Fruit fly (Drosophila melanogaster) whole organism, embryonic: ENCODE results near the gene CG31076.

Source experiments
- Bdp1 ChIP-seq: fragments of 200-800 bp; sonication (Bioruptor generic); optimal IDR thresholded peaks from 3 replicates; lab custom pipeline; 2016; ENCODE audit warnings: missing biosample characterization, missing genetic modification characterization
- CG10274 ChIP-seq: fragments of 200-800 bp; sonication (Bioruptor generic); optimal IDR thresholded peaks from 3 replicates; lab custom pipeline; 2017; ENCODE audit warnings: missing biosample characterization, mild to moderate bottlenecking, missing genetic modification characterization
- CG12104 ChIP-seq: fragments of 200-800 bp; sonication (Bioruptor generic); optimal IDR thresholded peaks from 3 replicates; lab custom pipeline; 2016; ENCODE audit warnings: missing biosample characterization, missing genetic modification characterization
- CG15696 ChIP-seq: fragments of 200-800 bp; sonication (Bioruptor generic); optimal IDR thresholded peaks from 2 replicates; lab custom pipeline; 2019; ENCODE audit warnings: missing biosample characterization, mild to moderate bottlenecking, missing genetic modification characterization, moderate library complexity
- CG16863 ChIP-seq: fragments of 200-800 bp; sonication (Bioruptor generic); optimal IDR thresholded peaks from 3 replicates; lab custom pipeline; 2016; ENCODE audit warnings: missing biosample characterization, missing genetic modification characterization
- CG17328 ChIP-seq: fragments of 200-800 bp; sonication (Bioruptor generic); IDR thresholded peaks from 2 replicates; pipeline ENCODE4 v1.3.6; 2022; ENCODE audit warnings: missing biosample characterization, missing genetic modification characterization
- CG17359 ChIP-seq: fragments of 200-800 bp; sonication (Bioruptor generic); optimal IDR thresholded peaks from 3 replicates; lab custom pipeline; 2018; ENCODE audit warnings: missing biosample characterization, mild to moderate bottlenecking, missing genetic modification characterization, moderate library complexity
- CG18011 ChIP-seq: fragments of 200-800 bp; sonication (Bioruptor generic); optimal IDR thresholded peaks from 2 replicates; lab custom pipeline; 2017; ENCODE audit warnings: missing biosample characterization, missing genetic modification characterization, mild to moderate bottlenecking, moderate library complexity, missing genotype
- CG18619 ChIP-seq: fragments of 200-800 bp; sonication (Bioruptor generic); optimal IDR thresholded peaks from 3 replicates; lab custom pipeline; 2017; ENCODE audit warnings: missing biosample characterization, mild to moderate bottlenecking, missing genetic modification characterization
- CG2202 ChIP-seq: fragments of 200-800 bp; sonication (Bioruptor generic); optimal IDR thresholded peaks from 2 replicates; lab custom pipeline; 2018; ENCODE audit warnings: missing biosample characterization, mild to moderate bottlenecking, missing genetic modification characterization
- CG3995 ChIP-seq: fragments of 200-800 bp; sonication (Bioruptor generic); optimal IDR thresholded peaks from 3 replicates; lab custom pipeline; 2016; ENCODE audit warnings: missing biosample characterization, missing genetic modification characterization
- CG4730 ChIP-seq: fragments of 200-800 bp; sonication (Bioruptor generic); IDR thresholded peaks from 2 replicates; pipeline ENCODE4 v1.3.6; 2022; ENCODE audit warnings: missing biosample characterization, missing genetic modification characterization
- CG6854 ChIP-seq: fragments of 200-800 bp; sonication (Bioruptor generic); optimal IDR thresholded peaks from 3 replicates; lab custom pipeline; 2017; ENCODE audit warnings: missing biosample characterization, mild to moderate bottlenecking, missing genetic modification characterization
- CG7928 ChIP-seq: fragments of 200-800 bp; sonication (Bioruptor generic); optimal IDR thresholded peaks from 2 replicates; lab custom pipeline; 2017; ENCODE audit warnings: missing biosample characterization, mild to moderate bottlenecking, missing genetic modification characterization
- Camta ChIP-seq: fragments of 200-800 bp; sonication (Bioruptor generic); optimal IDR thresholded peaks from 2 replicates; lab custom pipeline; 2016; ENCODE audit warnings: missing biosample characterization, missing genetic modification characterization
- D19B ChIP-seq: fragments of 200-800 bp; sonication (Bioruptor generic); optimal IDR thresholded peaks from 2 replicates; lab custom pipeline; 2017; ENCODE audit warnings: missing biosample characterization, mild to moderate bottlenecking, missing genetic modification characterization
- Eip74EF ChIP-seq, 2 experiments: fragments of 200-800 bp in 1 of 2; fragments of >200 bp in 1 of 2; sonication (Bioruptor generic) in 1 of 2; optimal IDR thresholded peaks; 2 replicates each; lab custom pipeline; 2017 to 2019; ENCODE audit warnings: missing biosample characterization in 2 of 2, missing genetic modification characterization in 2 of 2, mild to moderate bottlenecking in 1 of 2, moderate library complexity in 1 of 2
- Gsc ChIP-seq: fragments of 200-800 bp; sonication (Bioruptor generic); IDR thresholded peaks from 2 replicates; pipeline ENCODE4 v1.3.6; 2022; ENCODE audit warnings: missing biosample characterization, missing genetic modification characterization
- Hr3 ChIP-seq: fragments of 200-800 bp; sonication (Bioruptor generic); optimal IDR thresholded peaks from 3 replicates; lab custom pipeline; 2016; ENCODE audit warnings: missing biosample characterization, missing genetic modification characterization
- Lim3 ChIP-seq: fragments of 200-800 bp; sonication (Bioruptor generic); IDR thresholded peaks from 2 replicates; pipeline ENCODE4 v1.3.6; 2022; ENCODE audit warnings: missing biosample characterization, missing genetic modification characterization
- Lpt ChIP-seq: fragments of >200 bp; optimal IDR thresholded peaks from 2 replicates; lab custom pipeline; 2018; ENCODE audit warnings: missing biosample characterization, missing genetic modification characterization
- Med ChIP-seq: fragments of 200-800 bp; sonication (Bioruptor generic); peaks from one replicate; lab custom pipeline; 2016; ENCODE audit warnings: missing biosample characterization, missing genetic modification characterization, mild to moderate bottlenecking, inconsistent platforms, moderate library complexity
- Opbp ChIP-seq: fragments of 200-800 bp; sonication (Bioruptor generic); IDR thresholded peaks from 3 replicates; pipeline ENCODE4 v1.3.6; 2022; ENCODE audit warnings: missing biosample characterization, missing genetic modification characterization; ENCODE audit not compliant: partially characterized antibody
- Optix ChIP-seq: fragments of 200-800 bp; sonication (Bioruptor generic); IDR thresholded peaks from 3 replicates; pipeline ENCODE4 v1.3.6; 2022; ENCODE audit warnings: missing biosample characterization, missing genetic modification characterization
- Rfx ChIP-seq: fragments of 200-800 bp; sonication (Bioruptor generic); IDR thresholded peaks from 2 replicates; pipeline ENCODE4 v1.3.6; 2022; ENCODE audit warnings: missing biosample characterization, missing genetic modification characterization
- Side ChIP-seq: fragments of 200-800 bp; sonication (Bioruptor generic); optimal IDR thresholded peaks from 2 replicates; lab custom pipeline; 2016; ENCODE audit warnings: missing biosample characterization, missing genetic modification characterization
- Ssrp ChIP-seq: fragments of 200-800 bp; sonication (Bioruptor generic); optimal IDR thresholded peaks from 2 replicates; lab custom pipeline; 2018; ENCODE audit warnings: missing biosample characterization, mild to moderate bottlenecking, missing genetic modification characterization, moderate library complexity
- ac ChIP-seq: fragments of 200-800 bp; sonication (Bioruptor generic); optimal IDR thresholded peaks from 3 replicates; lab custom pipeline; 2017; ENCODE audit warnings: missing biosample characterization, mild to moderate bottlenecking, missing genetic modification characterization
- al ChIP-seq: fragments of 200-800 bp; sonication (Bioruptor generic); IDR thresholded peaks from 2 replicates; pipeline ENCODE4 v1.3.6; 2022; ENCODE audit warnings: missing biosample characterization, missing genetic modification characterization
- cato ChIP-seq: fragments of 200-800 bp; sonication (Bioruptor generic); optimal IDR thresholded peaks from 2 replicates; lab custom pipeline; 2016; ENCODE audit warnings: missing biosample characterization, missing genetic modification characterization, borderline replicate concordance
- ems ChIP-seq: fragments of 200-800 bp; sonication (Bioruptor generic); optimal IDR thresholded peaks from 3 replicates; lab custom pipeline; 2016; ENCODE audit warnings: missing biosample characterization, missing genetic modification characterization
- fd64A ChIP-seq: fragments of 200-800 bp; sonication (Bioruptor generic); optimal IDR thresholded peaks from 3 replicates; lab custom pipeline; 2018; ENCODE audit warnings: missing biosample characterization, mild to moderate bottlenecking, missing genetic modification characterization
- fd96Cb ChIP-seq: fragments of 200-800 bp; sonication (Bioruptor generic); optimal IDR thresholded peaks from 2 replicates; lab custom pipeline; 2018; ENCODE audit warnings: missing biosample characterization, mild to moderate bottlenecking, missing genetic modification characterization, moderate library complexity
- gfzf ChIP-seq: fragments of 200-800 bp; sonication (Bioruptor generic); optimal IDR thresholded peaks from 2 replicates; lab custom pipeline; 2016; ENCODE audit warnings: missing biosample characterization, mild to moderate bottlenecking, missing genetic modification characterization, moderate library complexity
- gt ChIP-seq: fragments of 200-800 bp; sonication (Bioruptor generic); IDR thresholded peaks from 2 replicates; pipeline ENCODE4 v1.3.6; 2022; ENCODE audit warnings: missing biosample characterization, missing genetic modification characterization
- hbn ChIP-seq: fragments of 200-800 bp; sonication (Bioruptor generic); IDR thresholded peaks from 2 replicates; pipeline ENCODE4 v1.3.6; 2022; ENCODE audit warnings: missing biosample characterization, missing genetic modification characterization; ENCODE audit not compliant: partially characterized antibody
- insv ChIP-seq, 2 experiments: fragments of 200-800 bp; sonication (Bioruptor generic); optimal IDR thresholded peaks; 3 replicates each; lab custom pipeline; 2016 to 2018; ENCODE audit warnings: missing biosample characterization in 2 of 2, missing genetic modification characterization in 2 of 2
- jing ChIP-seq: fragments of 200-800 bp; sonication (Bioruptor generic); optimal IDR thresholded peaks from 2 replicates; lab custom pipeline; 2018; ENCODE audit warnings: missing biosample characterization, mild to moderate bottlenecking, missing genetic modification characterization
- klu ChIP-seq: fragments of 200-800 bp; sonication (Bioruptor generic); IDR thresholded peaks from 2 replicates; pipeline ENCODE4 v1.3.6; 2022; ENCODE audit warnings: missing biosample characterization, missing genetic modification characterization
- lilli ChIP-seq: fragments of 200-800 bp; sonication (Bioruptor generic); optimal IDR thresholded peaks from 3 replicates; lab custom pipeline; 2016; ENCODE audit warnings: missing biosample characterization, missing genetic modification characterization
- mam ChIP-seq: fragments of 200-800 bp; sonication (Bioruptor generic); optimal IDR thresholded peaks from 3 replicates; lab custom pipeline; 2016; ENCODE audit warnings: missing biosample characterization, missing genetic modification characterization
- p53 ChIP-seq: fragments of 200-800 bp; sonication (Bioruptor generic); optimal IDR thresholded peaks from 2 replicates; lab custom pipeline; 2016; ENCODE audit warnings: missing biosample characterization, missing genetic modification characterization
- pan ChIP-seq, 4 experiments: fragments of >200 bp in 3 of 4; fragments of 200-800 bp in 1 of 4; sonication (Bioruptor generic) in 1 of 4; optimal IDR thresholded peaks in 3 of 4; IDR thresholded peaks in 1 of 4; 2 replicates each; pipeline versions ENCODE4 v1.3.6 to Lab custom; 2017 to 2022; ENCODE audit warnings: missing biosample characterization in 2 of 4, missing genetic modification characterization in 2 of 4, mixed read lengths in 1 of 4
- pnt ChIP-seq: fragments of 200-800 bp; sonication (Bioruptor generic); optimal IDR thresholded peaks from 3 replicates; lab custom pipeline; 2016; ENCODE audit warnings: missing biosample characterization, missing genetic modification characterization
- row ChIP-seq: fragments of 200-800 bp; sonication (Bioruptor generic); IDR thresholded peaks from 3 replicates; pipeline ENCODE4 v1.3.6; 2022; ENCODE audit warnings: missing biosample characterization, missing genetic modification characterization
- sens ChIP-seq: fragments of 200-800 bp; sonication (Bioruptor generic); peaks from one replicate; lab custom pipeline; 2016; ENCODE audit warnings: missing biosample characterization, missing genetic modification characterization
- sima ChIP-seq: fragments of 200-800 bp; sonication (Bioruptor generic); optimal IDR thresholded peaks from 2 replicates; lab custom pipeline; 2016; ENCODE audit warnings: missing biosample characterization, missing genetic modification characterization
- slbo ChIP-seq: fragments of 200-800 bp; sonication (Bioruptor generic); IDR thresholded peaks from 2 replicates; pipeline ENCODE4 v1.3.6; 2022; ENCODE audit warnings: missing biosample characterization, missing genetic modification characterization
- sob ChIP-seq: fragments of 200-800 bp; sonication (Bioruptor generic); IDR thresholded peaks from 2 replicates; pipeline ENCODE4 v1.3.6; 2022; ENCODE audit warnings: missing biosample characterization, missing genetic modification characterization
- stwl ChIP-seq: fragments of 200-800 bp; sonication (Bioruptor generic); optimal IDR thresholded peaks from 3 replicates; lab custom pipeline; 2018; ENCODE audit warnings: missing biosample characterization, mild to moderate bottlenecking, missing genetic modification characterization, moderate library complexity

CG31076 gene

dm6 chr3R:26954020-26954672 lies 35.5 kb downstream of the CG31076 start (continued):
- peak; percentile 52; the same call in 1 of the 2 replicates for TF ChIP-seq gt (GFP tag; lab: Robert Waterston, UW)
- TF ChIP-seq CG2202: peak; percentile 32
- TF ChIP-seq ac: no peak
- TF ChIP-seq cato (GFP tag; lab: Kevin White, UChicago): no peak
- no peak for TF ChIP-seq CG15696
- TF ChIP-seq fd64A: no peak
- peak; percentile 84 for TF ChIP-seq fd96Cb (tag; lab: Kevin White, UChicago)
- TF ChIP-seq Side: no peak
- TF ChIP-seq Optix (GFP tag; lab: Robert Waterston, UW): 0 out of 3 replicates have a peak, but pooled peaks have one; percentile 36
- peak; percentile 56 for TF ChIP-seq CG12104 (GFP tag; lab: Kevin White, UChicago)
- TF ChIP-seq hbn: no peak
- peak; percentile 74 for TF ChIP-seq sob (GFP tag; lab: Robert Waterston, UW)
- TF ChIP-seq CG17359 (tag; lab: Kevin White, UChicago): peak; percentile 90
- no peak for TF ChIP-seq CG3995 (GFP tag; lab: Kevin White, UChicago)
- no peak for TF ChIP-seq lilli
- TF ChIP-seq Bdp1 (GFP tag; lab: Kevin White, UChicago): no peak
- TF ChIP-seq CG16863 (GFP tag; lab: Kevin White, UChicago): no peak
- TF ChIP-seq stwl: no peak
- no peak for TF ChIP-seq mam (GFP tag; lab: Kevin White, UChicago)
- TF ChIP-seq Rfx: peak; percentile 74
- no peak for TF ChIP-seq p53 (GFP tag; lab: Kevin White, UChicago)
- peak; percentile 16 for TF ChIP-seq Camta
- peak; percentile 80 for TF ChIP-seq Ssrp (tag; lab: Kevin White, UChicago)
- TF ChIP-seq gfzf (GFP tag; lab: Kevin White, UChicago): no peak
- peak; percentile 84 for TF ChIP-seq sens
- peak; percentile 32; the same call in 1 of the 2 replicates for TF ChIP-seq al (GFP tag; lab: Robert Waterston, UW)
- TF ChIP-seq CG7928 (GFP tag; lab: Kevin White, UChicago): peak; percentile 8
- no peak for TF ChIP-seq CG18011 (GFP tag; lab: Kevin White, UChicago)
- no peak for TF ChIP-seq ems
- TF ChIP-seq CG18619 (GFP tag; lab: Kevin White, UChicago): peak; percentile 51
- peak; percentile 81 for TF ChIP-seq Med (GFP tag; lab: Kevin White, UChicago)
- TF ChIP-seq D19B (GFP tag; lab: Kevin White, UChicago): peak; percentile 90
- TF ChIP-seq insv (GFP tag; optimal IDR thresholded peaks at IDR 0.05; lab: Kevin White, UChicago): no peak
- no peak for TF ChIP-seq Lpt (GFP tag; lab: Kevin White, UChicago)
- no peak for TF ChIP-seq klu (GFP tag; lab: Robert Waterston, UW)
- no peak for TF ChIP-seq pnt
- no peak for TF ChIP-seq Gsc (GFP tag; lab: Robert Waterston, UW)
- TF ChIP-seq jing (GFP tag; lab: Kevin White, UChicago): no peak
- TF ChIP-seq pan (optimal IDR thresholded peaks at IDR 0.05; lab: Kevin White, UChicago): no peak
- peak in 1 of 2 experiments; percentile 87 for TF ChIP-seq pan (GFP tag; optimal IDR thresholded peaks at IDR 0.05 in 1 of 2, IDR thresholded peaks at IDR 0.05 in 1 of 2)
- TF ChIP-seq Opbp (GFP tag; lab: Robert Waterston, UW): no peak
- peak in 1 of 2 experiments; percentile 61 for TF ChIP-seq Eip74EF (GFP tag; optimal IDR thresholded peaks at IDR 0.05; lab: Kevin White, UChicago)
- peak; percentile 32; the same call in 1 of the 2 replicates for TF ChIP-seq Lim3 (GFP tag; lab: Robert Waterston, UW)
- TF ChIP-seq Hr3 (GFP tag; lab: Kevin White, UChicago): peak; percentile 83
- TF ChIP-seq CG17328 (GFP tag; lab: Robert Waterston, UW): peak; percentile 88
- no peak for TF ChIP-seq sima (GFP tag; lab: Kevin White, UChicago)
- peak; percentile 26 for TF ChIP-seq CG10274 (GFP tag; lab: Kevin White, UChicago)
- peak; percentile 86 for TF ChIP-seq slbo (GFP tag; lab: Robert Waterston, UW)
- peak; percentile 78 for TF ChIP-seq CG4730 (GFP tag; lab: Robert Waterston, UW)
- TF ChIP-seq row: peak; percentile 89
- TF ChIP-seq CG6854 (GFP tag; lab: Kevin White, UChicago): peak; percentile 29
